Fruit fly (Drosophila melanogaster) Kc167 (cell line): ENCODE results near the gene CG15014.

ENCODE experiments used
- Sin3A ChIP-seq: fragments of >200 bp; optimal IDR thresholded peaks from 2 replicates; lab custom pipeline; 2018; ENCODE audit warnings: missing external identifiers
- h ChIP-seq: fragments of >200 bp; optimal IDR thresholded peaks from 3 replicates; lab custom pipeline; 2018; ENCODE audit warnings: missing external identifiers
- psq ChIP-seq: fragments of >200 bp; optimal IDR thresholded peaks from 2 replicates; lab custom pipeline; 2017; ENCODE audit warnings: missing external identifiers

DNA sequence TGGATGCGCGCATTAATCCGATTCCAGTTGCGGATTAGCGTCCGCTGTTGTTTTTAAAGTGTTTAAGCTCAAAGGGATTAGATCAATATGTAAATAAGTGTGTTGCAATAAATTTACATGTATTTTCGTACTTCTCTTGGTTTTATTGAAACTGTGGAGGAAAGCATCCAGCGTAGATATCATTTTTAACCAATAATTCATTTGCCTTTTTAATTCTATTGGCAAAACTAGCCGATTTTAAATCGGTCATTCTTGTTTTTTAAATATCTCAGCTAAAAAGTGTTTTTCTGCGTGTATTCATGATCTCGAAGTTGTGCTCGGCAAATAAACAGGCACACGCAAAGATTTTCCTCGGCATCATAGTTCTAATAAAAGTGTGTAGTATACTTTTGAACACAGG is 28.8 kb downstream of the CG15014 start:
- TF ChIP-seq psq (lab: Kevin White, UChicago) = no peak
- no peak for TF ChIP-seq h
- TF ChIP-seq Sin3A (lab: Kevin White, UChicago) = no peak
